Fruit fly (Drosophila melanogaster) ovary, adult (tissue): ENCODE measurements around the gene Dif.

ENCODE experiments used
- CG17801 ChIP-seq: fragments of 200-800 bp; optimal IDR thresholded peaks from 2 replicates; lab custom pipeline; 2019; ENCODE audit warnings: missing biosample characterization, mild to moderate bottlenecking, missing genetic modification characterization, moderate library complexity; ENCODE audit not compliant: partially characterized antibody

Gene Dif

DNA sequence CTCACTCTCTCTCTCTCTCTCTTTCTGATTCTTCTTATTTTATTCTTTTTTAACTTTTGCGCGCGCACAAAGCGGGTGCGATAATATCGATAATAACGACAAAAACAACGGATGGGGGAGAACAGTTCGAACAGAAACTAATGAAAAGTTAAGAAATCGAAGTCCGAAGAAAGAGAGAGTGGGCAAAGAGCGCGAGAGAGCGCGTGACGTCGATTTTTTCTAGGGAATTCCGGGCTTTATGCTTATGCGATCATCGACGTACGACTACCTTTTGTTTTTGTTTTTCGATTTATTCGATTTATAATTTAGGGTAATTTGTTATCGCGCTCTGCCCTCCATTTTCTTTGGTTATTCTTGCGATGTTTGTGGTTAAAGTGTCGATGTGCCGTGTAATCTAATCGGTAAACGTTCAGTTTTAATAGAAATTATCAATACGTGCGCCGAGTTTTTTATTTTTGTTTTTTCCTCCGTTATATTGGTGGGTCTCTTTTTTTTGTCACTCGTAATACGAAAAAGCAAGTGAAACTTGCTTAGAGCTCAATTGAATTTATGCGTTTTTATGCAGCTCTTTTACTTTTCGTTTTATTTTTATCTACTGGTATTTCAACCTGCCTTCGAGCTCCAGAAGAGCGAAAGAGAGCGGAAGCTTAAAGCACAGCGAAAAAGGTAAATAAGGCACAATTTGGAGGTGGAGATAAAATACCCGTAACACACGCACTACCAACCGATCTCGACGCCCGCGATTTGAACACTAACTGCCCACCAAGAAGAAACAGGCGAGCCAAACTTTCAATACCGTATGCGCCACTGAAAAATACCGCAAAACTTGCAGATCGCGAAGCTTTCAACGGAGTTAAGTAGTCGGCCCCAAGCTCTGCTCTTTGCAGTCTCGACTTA, 16.9 kb upstream of the Dif start, which contains the start of gene dl:
Gene dl (minus strand): TSS at position 757 of the 897 bp plus-strand sequence.
- no peak for TF ChIP-seq CG17801 (GFP tag; lab: Kevin White, UChicago)

DNA sequence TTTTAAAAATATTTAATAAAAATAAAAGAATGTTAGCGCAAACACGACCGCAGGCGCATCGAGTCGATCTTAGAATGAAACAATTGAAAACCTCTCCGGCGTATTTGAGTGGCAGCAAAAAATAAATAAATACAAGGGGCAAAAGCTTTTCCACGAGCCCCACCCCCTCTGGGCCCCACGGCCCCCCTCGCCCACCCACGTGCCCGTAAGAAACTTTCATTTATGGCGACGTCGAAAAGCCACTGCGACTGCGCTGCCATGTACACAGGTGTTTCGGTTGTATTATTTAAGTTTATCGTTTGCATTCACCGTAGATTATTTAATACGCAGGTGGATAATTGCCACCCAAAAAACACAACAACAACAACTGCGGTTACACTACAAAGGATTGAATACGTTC, 15.5 kb upstream of the Dif start:
- no peak for TF ChIP-seq CG17801 (GFP tag; lab: Kevin White, UChicago)

DNA sequence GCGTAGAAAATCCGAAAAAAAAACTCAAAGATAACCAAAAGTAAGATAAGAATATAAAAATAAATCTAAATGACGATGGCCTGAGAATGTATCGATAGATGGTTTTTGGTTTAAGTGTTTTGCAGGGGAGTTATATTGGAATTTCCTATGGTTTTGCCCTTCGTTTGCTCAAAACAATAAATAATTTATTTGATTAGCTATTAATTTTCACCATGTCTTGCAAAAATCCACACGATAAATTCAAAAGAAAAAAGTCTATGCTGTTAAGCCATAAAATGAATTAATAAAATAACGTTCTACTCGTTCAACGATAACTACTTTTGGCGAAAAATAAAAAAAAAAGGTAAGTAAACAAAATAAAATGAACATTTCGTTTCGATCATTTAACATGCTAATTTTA, 14.1 kb upstream of the Dif start:
- TF ChIP-seq CG17801 (GFP tag; lab: Kevin White, UChicago) = no peak

DNA sequence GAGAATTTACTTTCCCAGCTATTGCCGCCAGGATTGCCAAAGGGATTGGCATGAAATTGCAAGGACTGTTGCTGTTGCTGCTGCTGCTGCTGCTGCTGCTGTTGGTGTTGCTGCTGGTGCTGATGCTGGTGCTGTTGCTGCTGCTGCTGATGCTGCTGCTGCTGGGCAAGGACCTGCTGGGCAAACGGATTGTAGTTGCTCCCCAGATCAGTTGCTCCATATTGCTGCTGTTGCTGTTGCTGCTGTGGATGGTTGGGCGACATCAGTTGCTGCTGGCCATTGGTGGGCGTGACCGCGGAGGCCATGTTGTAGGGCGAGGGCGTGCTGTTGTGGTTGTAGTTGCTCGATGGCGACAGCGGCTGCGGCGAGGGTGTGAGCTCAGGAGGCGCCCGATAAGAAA, 4.6 kb upstream of the Dif start:
- no peak for TF ChIP-seq CG17801 (GFP tag; lab: Kevin White, UChicago)

DNA sequence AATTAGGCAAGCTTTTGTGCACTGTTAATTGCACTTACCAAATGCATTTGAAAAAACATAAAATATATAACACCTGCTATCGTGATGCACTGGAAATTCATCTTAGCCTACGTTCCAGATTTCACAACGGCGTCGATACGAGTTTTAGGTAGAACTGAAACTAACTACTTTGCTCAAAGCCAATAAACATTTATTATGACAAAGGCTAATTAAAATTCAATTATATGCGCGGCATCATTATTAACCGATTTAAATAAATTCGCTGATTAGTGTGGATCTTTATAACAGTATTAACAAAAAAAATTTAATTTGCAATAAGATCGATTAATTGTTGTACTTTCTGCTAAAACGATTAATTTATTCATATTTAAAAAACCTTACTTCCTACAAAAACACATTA, 3.5 kb upstream of the Dif start, which contains the start of gene CG33928:
Gene CG33928 (minus strand): TSS at position 101 of the 400 bp plus-strand sequence.
- TF ChIP-seq CG17801 (GFP tag; lab: Kevin White, UChicago) = no peak

DNA sequence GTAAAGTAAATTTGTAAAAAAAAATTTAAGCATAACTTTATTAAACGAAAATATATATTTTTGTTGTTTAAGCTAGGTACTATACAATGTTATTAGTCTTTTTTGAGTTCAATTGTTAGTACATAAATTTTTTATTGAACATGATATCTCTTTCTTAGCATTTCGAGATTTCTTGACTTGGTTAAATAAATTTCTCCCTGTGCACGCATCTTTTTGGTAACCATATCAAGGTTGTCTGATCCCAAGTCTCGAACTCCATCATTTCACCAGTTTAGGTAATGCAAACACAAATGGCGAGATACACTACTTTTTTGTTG, 1.6 kb downstream of the Dif start:
- no peak for TF ChIP-seq CG17801 (GFP tag; lab: Kevin White, UChicago)

DNA sequence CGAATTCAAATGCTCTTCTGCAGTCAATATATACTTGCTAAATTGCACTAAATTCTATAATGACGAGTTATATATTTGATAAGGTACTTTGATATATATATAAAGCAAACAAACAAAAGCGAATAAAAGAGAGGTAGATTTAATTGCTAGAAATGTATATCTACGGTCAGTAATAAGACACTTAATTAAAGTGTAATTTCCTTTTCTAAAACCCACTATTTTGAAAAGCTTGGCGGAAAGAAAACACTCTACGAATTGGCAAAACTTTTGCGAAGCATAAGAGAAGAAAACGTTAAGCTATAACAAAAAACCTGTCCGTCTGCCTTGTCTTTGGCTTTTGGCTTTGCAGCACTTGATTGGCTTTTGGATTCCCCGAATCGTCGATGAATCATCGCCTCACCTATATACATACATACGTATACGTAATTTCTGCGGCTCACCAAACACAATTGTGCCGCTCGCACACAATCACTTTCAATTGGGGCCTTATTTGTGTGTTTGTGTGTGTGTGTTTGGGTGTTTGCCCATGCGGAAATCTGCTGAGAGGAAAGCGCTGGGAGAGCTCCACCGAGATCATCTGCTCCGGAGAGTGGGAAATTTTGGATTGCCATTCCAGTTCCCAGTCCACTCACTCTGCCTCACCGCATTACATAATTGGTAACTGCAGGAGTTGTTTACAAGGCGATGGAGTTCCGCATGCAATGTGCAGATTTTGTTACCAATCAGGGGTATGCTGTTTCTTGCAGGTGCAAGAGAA, 2.2 kb downstream of the Dif start:
- no peak for TF ChIP-seq CG17801 (GFP tag; lab: Kevin White, UChicago)

DNA sequence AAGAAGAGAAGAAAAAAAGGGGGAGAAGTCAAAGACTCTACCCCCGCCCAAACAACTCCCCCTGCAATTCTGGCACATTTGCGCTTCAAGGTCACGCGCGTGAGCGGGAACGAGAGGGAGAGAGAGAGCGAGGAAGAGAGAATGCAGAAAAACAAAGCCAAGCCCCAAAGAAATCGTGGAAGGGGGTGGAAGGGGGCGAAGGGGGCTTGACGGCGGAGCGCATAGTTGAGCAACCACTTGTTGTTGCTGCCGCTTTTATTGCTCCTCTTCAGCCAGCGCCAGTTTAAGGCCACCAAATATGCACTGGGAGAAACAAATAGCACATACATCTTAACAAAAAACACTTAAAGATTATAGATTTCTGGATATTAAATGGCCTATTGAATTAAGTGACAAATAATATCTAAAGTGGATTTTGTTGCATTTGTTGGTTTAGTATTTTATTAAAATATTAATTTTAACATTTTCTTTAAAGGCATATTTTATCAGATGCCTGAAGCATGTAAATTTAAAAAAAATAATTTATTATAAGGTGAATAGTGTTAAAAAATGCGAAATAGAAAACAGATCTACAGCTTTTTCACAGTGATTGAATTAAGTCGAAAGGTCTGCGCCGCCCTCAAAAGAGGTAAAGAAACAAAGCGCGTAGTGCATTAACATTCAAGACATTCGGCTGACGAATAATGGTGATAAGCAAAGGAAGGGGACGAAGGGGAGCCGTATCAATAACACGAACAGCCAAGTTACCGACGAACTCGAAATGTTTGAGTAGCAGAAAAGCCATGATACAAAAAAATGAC, 3.0 kb downstream of the Dif start:
- TF ChIP-seq CG17801 (GFP tag; lab: Kevin White, UChicago) = peak; percentile 21

DNA sequence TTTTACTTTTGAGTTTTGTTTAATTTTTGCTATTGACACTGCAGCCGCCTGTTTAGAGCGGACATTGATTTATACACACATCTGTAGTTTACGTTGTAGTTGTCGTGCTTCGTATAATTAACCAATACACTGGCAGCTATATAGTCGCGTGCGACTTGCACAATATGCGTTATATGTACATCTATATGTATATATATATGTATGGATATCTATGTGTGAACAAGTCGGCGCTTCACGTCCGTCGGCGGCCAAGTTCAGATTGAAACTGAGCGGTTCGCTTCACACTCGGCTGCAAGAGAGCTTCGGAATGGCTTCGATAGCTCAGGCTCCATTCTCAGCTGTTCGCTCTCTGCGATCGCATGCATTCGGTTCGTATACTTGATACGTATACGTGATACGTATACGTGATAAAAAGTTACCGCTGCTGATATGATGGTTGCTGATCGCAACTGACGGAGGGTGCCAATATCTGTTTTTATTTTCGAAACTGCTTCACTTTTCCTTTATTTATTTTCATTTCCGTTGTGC, 5.0 kb downstream of the Dif start:
- TF ChIP-seq CG17801 (GFP tag; lab: Kevin White, UChicago) = peak; percentile 48

DNA sequence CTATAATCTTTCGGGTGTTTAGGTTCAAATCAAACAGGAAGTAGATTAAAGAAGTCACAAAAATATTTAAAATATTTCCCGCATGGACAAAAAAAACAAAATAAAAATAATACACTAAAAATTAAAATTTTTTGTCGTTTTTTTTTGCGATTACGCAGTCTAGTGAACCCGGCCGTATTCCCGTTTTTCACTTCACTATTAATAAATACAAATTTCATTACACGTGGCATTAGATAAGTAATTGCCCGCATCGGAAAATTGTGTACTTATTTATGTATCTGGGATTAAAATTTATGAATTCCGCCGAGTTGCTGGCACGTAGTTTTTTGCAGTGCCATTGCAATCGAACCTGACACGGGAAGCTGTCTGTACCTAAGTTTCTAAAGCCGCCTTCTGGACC, 5.8 kb downstream of the Dif start:
- no peak for TF ChIP-seq CG17801 (GFP tag; lab: Kevin White, UChicago)

DNA sequence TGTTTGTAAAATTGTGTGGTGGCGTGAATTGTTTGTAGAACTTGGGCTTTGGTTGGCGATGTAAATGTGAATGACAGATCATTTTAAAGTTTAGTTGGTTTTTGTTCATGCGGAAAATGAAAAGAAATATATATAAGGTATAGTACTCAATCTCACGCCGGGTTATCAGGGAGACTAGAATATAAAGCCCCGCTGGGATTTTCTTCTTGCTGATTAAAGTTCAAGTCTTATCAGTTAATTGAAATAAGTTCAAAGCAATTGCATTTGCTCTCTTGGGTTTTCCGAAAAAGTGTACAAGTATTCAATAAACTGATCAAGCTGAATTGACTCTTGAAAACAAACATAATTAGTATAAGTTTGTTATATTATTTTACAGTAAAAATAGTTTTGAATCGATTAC, 7.5 kb downstream of the Dif start:
- TF ChIP-seq CG17801 (GFP tag; lab: Kevin White, UChicago) = no peak

DNA sequence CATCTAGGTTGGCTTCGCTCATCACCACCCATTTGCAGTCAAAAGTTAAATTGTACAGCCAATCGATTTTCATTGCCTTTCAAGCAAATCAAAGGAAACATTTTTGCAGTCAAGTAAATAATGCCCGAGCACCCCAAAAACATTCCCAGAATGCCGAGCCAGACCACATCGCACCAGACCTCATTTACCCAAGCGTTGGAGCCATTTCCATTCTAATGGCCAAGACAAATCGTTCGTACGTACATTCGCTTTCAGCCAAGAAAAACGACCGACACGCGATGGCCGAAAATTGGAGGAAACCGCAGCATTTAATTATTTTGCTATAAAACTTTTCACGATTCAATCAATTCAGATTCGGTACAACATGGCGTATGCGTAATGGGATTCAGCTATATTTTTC, 8.0 kb downstream of the Dif start:
- TF ChIP-seq CG17801 (GFP tag; lab: Kevin White, UChicago) = no peak

DNA sequence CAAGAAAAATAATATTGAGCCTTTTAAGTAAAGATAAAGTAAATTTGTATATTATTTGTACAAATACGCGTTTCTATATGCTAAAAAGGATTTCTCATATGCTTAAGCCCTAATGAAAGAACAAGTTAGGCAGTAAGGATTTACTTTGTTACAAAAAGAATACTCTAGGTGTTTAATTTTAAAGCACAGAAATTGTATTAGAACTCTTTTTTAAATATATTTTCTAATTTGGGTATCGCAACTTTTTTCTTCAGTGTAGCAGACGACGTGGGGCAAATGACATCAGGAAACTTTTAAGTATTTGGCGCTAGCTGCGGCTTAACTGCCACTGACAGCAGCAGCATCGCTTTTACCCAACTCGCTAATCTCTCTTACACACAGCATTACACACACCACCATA, 10.9 kb downstream of the Dif start:
- no peak for TF ChIP-seq CG17801 (GFP tag; lab: Kevin White, UChicago)

DNA sequence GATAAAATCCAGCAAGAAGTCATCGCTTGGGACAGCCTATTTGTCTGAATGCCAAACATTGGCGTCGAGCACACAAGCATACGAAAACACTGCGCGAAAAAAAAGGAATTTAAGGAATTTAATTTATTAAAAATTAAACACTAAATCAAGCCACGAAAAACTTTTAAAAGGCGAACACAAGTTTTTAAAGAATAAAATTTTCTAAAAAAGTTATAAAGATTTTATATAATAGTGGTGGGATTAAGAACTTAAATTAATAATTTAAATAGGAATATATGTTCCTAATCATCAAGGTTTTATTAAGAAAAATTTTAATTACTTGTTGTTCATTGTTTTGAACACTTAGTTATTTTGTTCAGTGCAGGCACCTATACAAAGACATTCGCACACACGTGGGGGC, 11.6 kb downstream of the Dif start:
- TF ChIP-seq CG17801 (GFP tag; lab: Kevin White, UChicago) = no peak

DNA sequence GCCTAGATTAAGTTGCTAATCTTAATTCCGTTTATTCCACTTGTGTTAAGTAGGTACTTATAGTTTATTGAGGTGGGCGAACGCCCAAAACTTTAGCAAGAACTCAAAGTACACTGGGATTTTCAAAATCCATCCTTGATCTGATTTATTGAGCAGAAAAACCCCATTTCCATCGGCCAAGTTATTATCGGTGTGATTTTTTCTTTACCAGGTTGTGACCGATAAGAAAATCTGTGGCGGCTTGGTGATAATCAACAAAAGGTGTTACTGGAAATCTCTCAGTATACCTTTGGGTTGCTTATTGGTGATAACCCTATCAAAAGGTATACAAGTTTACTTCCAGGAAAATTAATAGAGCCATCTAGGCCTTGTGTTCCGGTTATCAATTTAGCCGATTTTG, 12.5 kb downstream of the Dif start:
- no peak for TF ChIP-seq CG17801 (GFP tag; lab: Kevin White, UChicago)
